Fruit fly (Drosophila melanogaster) whole organism, prepupa: ENCODE data around the gene CG17839.

Source experiments
- Blimp-1 ChIP-seq: fragments of 200-800 bp; sonication (Bioruptor generic); optimal IDR thresholded peaks from 3 replicates; lab custom pipeline; 2017; ENCODE audit warnings: missing biosample characterization, missing genetic modification characterization, mild to moderate bottlenecking, moderate library complexity, missing genetic modification reagents
- CG10631 ChIP-seq: fragments of 200-800 bp; sonication (Bioruptor generic); optimal IDR thresholded peaks from 2 replicates; lab custom pipeline; 2016; ENCODE audit warnings: missing biosample characterization, missing genetic modification characterization
- CG10669 ChIP-seq: fragments of 200-800 bp; sonication (Bioruptor generic); optimal IDR thresholded peaks from 3 replicates; lab custom pipeline; 2018; ENCODE audit warnings: missing biosample characterization, mild to moderate bottlenecking, missing genetic modification characterization, moderate library complexity
- CG11762 ChIP-seq: fragments of 200-800 bp; sonication (Bioruptor generic); optimal IDR thresholded peaks from 3 replicates; lab custom pipeline; 2016; ENCODE audit warnings: missing biosample characterization, missing genetic modification characterization; ENCODE audit not compliant: insufficient read depth
- CG11902 ChIP-seq: fragments of 200-800 bp; sonication (Bioruptor generic); optimal IDR thresholded peaks from 3 replicates; lab custom pipeline; 2016; ENCODE audit warnings: missing biosample characterization, missing genetic modification characterization
- CG15336 ChIP-seq: fragments of 200-800 bp; sonication (Bioruptor generic); IDR thresholded peaks from 2 replicates; pipeline ENCODE4 v1.3.6; 2022; ENCODE audit warnings: missing biosample characterization, missing genetic modification characterization
- CG1621 ChIP-seq: fragments of 200-800 bp; sonication (Bioruptor generic); optimal IDR thresholded peaks from 3 replicates; lab custom pipeline; 2018; ENCODE audit warnings: missing biosample characterization, mild to moderate bottlenecking, missing genetic modification characterization
- CG16779 ChIP-seq: fragments of 200-800 bp; sonication (Bioruptor generic); optimal IDR thresholded peaks from 3 replicates; lab custom pipeline; 2017; ENCODE audit warnings: missing biosample characterization, mild to moderate bottlenecking, missing genetic modification characterization
- CG32006 ChIP-seq: fragments of 200-800 bp; sonication (Bioruptor generic); optimal IDR thresholded peaks from 3 replicates; lab custom pipeline; 2017; ENCODE audit warnings: missing biosample characterization, mild to moderate bottlenecking, missing genetic modification characterization
- CG34406 ChIP-seq: fragments of 200-800 bp; sonication (Bioruptor generic); optimal IDR thresholded peaks from 3 replicates; lab custom pipeline; 2016; ENCODE audit warnings: missing biosample characterization, missing genetic modification characterization
- CG3919 ChIP-seq: fragments of 200-800 bp; sonication (Bioruptor generic); optimal IDR thresholded peaks from 3 replicates; lab custom pipeline; 2016; ENCODE audit warnings: missing biosample characterization, missing genetic modification characterization
- CG6163 ChIP-seq: fragments of 200-800 bp; sonication (Bioruptor generic); IDR thresholded peaks from 3 replicates; pipeline ENCODE4 v1.3.6; 2022; ENCODE audit warnings: missing biosample characterization, missing genetic modification characterization
- CG6276 ChIP-seq: fragments of 200-800 bp; sonication (Bioruptor generic); optimal IDR thresholded peaks from 2 replicates; lab custom pipeline; 2017; ENCODE audit warnings: missing biosample characterization, mild to moderate bottlenecking, missing genetic modification characterization
- CG6808 ChIP-seq: fragments of 200-800 bp; sonication (Bioruptor generic); optimal IDR thresholded peaks from 3 replicates; lab custom pipeline; 2017; ENCODE audit warnings: missing biosample characterization, missing genetic modification characterization, mild to moderate bottlenecking, moderate library complexity, missing genetic modification reagents
- CG6854 ChIP-seq: fragments of 200-800 bp; sonication (Bioruptor generic); optimal IDR thresholded peaks from 2 replicates; lab custom pipeline; 2017; ENCODE audit warnings: missing biosample characterization, mild to moderate bottlenecking, missing genetic modification characterization
- CG8119 ChIP-seq: fragments of 200-800 bp; sonication (Bioruptor generic); IDR thresholded peaks from 3 replicates; pipeline ENCODE4 v1.3.6; 2022; ENCODE audit warnings: missing biosample characterization, missing genetic modification characterization
- CG8632 ChIP-seq: fragments of 200-800 bp; sonication (Bioruptor generic); optimal IDR thresholded peaks from 3 replicates; lab custom pipeline; 2016; ENCODE audit warnings: missing biosample characterization, missing genetic modification characterization
- CG9139 ChIP-seq: fragments of 200-800 bp; sonication (Bioruptor generic); optimal IDR thresholded peaks from 3 replicates; lab custom pipeline; 2017; ENCODE audit warnings: missing biosample characterization, mild to moderate bottlenecking, missing genetic modification characterization
- Eip78C ChIP-seq: fragments of 200-800 bp; sonication (Bioruptor generic); peaks from one replicate; lab custom pipeline; 2016; ENCODE audit warnings: missing biosample characterization, missing genetic modification characterization
- Eip93F ChIP-seq: fragments of 200-800 bp; sonication (Bioruptor generic); optimal IDR thresholded peaks from 2 replicates; lab custom pipeline; 2016; ENCODE audit warnings: missing biosample characterization, mild to moderate bottlenecking, missing genetic modification characterization
- Ets96B ChIP-seq: fragments of 200-800 bp; optimal IDR thresholded peaks from 2 replicates; lab custom pipeline; 2019; ENCODE audit warnings: missing biosample characterization, mild to moderate bottlenecking, missing genetic modification characterization, moderate library complexity
- Gug ChIP-seq: fragments of 200-800 bp; sonication (Bioruptor generic); IDR thresholded peaks from 2 replicates; pipeline ENCODE4 v1.3.6; 2022; ENCODE audit warnings: missing biosample characterization, missing genetic modification characterization
- Hr39 ChIP-seq: fragments of 200-800 bp; sonication (Bioruptor generic); optimal IDR thresholded peaks from 2 replicates; lab custom pipeline; 2016; ENCODE audit warnings: missing biosample characterization, missing genetic modification characterization
- Hr4 ChIP-seq: fragments of 200-800 bp; sonication (Bioruptor generic); optimal IDR thresholded peaks from 3 replicates; lab custom pipeline; 2016; ENCODE audit warnings: missing biosample characterization, missing genetic modification characterization
- Lpt ChIP-seq: fragments of 200-800 bp; sonication (Bioruptor generic); optimal IDR thresholded peaks from 3 replicates; lab custom pipeline; 2016; ENCODE audit warnings: missing biosample characterization, missing genetic modification characterization
- Met ChIP-seq: fragments of 200-800 bp; sonication (Bioruptor generic); optimal IDR thresholded peaks from 3 replicates; lab custom pipeline; 2016; ENCODE audit warnings: missing biosample characterization, missing genetic modification characterization
- Sox102F ChIP-seq: fragments of 200-800 bp; sonication (Bioruptor generic); optimal IDR thresholded peaks from 2 replicates; lab custom pipeline; 2016; ENCODE audit warnings: missing biosample characterization, mild to moderate bottlenecking, missing genetic modification characterization
- Sox15 ChIP-seq: fragments of 200-800 bp; sonication (Bioruptor generic); optimal IDR thresholded peaks from 3 replicates; lab custom pipeline; 2016; ENCODE audit warnings: missing biosample characterization, missing genetic modification characterization
- achi ChIP-seq: fragments of 200-800 bp; sonication (Bioruptor generic); optimal IDR thresholded peaks from 3 replicates; lab custom pipeline; 2016; ENCODE audit warnings: missing biosample characterization, missing genetic modification characterization
- acj6 ChIP-seq: fragments of 200-800 bp; sonication (Bioruptor generic); optimal IDR thresholded peaks from 3 replicates; lab custom pipeline; 2016; ENCODE audit warnings: missing biosample characterization, missing genetic modification characterization
- cyc ChIP-seq: fragments of 200-800 bp; sonication (Bioruptor generic); optimal IDR thresholded peaks from 3 replicates; lab custom pipeline; 2016; ENCODE audit warnings: missing biosample characterization, missing genetic modification characterization
- dsx ChIP-seq: fragments of 200-800 bp; optimal IDR thresholded peaks from 3 replicates; lab custom pipeline; 2019; ENCODE audit warnings: missing biosample characterization, mild to moderate bottlenecking, missing genetic modification characterization, moderate library complexity; ENCODE audit not compliant: poor library complexity, severe bottlenecking
- esn ChIP-seq: fragments of 200-800 bp; sonication (Bioruptor generic); optimal IDR thresholded peaks from 2 replicates; lab custom pipeline; 2016; ENCODE audit warnings: missing biosample characterization, mild to moderate bottlenecking, missing genetic modification characterization, moderate library complexity
- fd59A ChIP-seq: fragments of 200-800 bp; sonication (Bioruptor generic); optimal IDR thresholded peaks from 2 replicates; lab custom pipeline; 2017; ENCODE audit warnings: missing biosample characterization, mild to moderate bottlenecking, missing genetic modification characterization, missing genetic modification reagents
- fd85E ChIP-seq: fragments of 200-800 bp; sonication (Bioruptor generic); optimal IDR thresholded peaks from 3 replicates; lab custom pipeline; 2016; ENCODE audit warnings: missing biosample characterization, missing genetic modification characterization
- fkh ChIP-seq: fragments of 200-800 bp; sonication (Bioruptor generic); optimal IDR thresholded peaks from 3 replicates; lab custom pipeline; 2017; ENCODE audit warnings: missing biosample characterization, mild to moderate bottlenecking, missing genetic modification characterization, moderate library complexity
- net ChIP-seq: fragments of 200-800 bp; sonication (Bioruptor generic); optimal IDR thresholded peaks from 3 replicates; lab custom pipeline; 2016; ENCODE audit warnings: missing biosample characterization, missing genetic modification characterization
- pdm3 ChIP-seq: fragments of 200-800 bp; sonication (Bioruptor generic); optimal IDR thresholded peaks from 3 replicates; lab custom pipeline; 2016; ENCODE audit warnings: missing biosample characterization, missing genetic modification characterization
- salr ChIP-seq, 2 experiments: fragments of 200-800 bp; sonication (Bioruptor generic); optimal IDR thresholded peaks; 3 replicates each; lab custom pipeline; 2016 to 2018; ENCODE audit warnings: missing biosample characterization in 2 of 2, missing genetic modification characterization in 2 of 2, mild to moderate bottlenecking in 1 of 2
- ss ChIP-seq, 2 experiments: fragments of 200-800 bp; sonication (Bioruptor generic); optimal IDR thresholded peaks; 2 replicates in 1 of 2; 3 replicates in 1 of 2; lab custom pipeline; 2017 to 2018; ENCODE audit warnings: mild to moderate bottlenecking in 2 of 2, missing biosample characterization in 2 of 2, missing genetic modification characterization in 2 of 2, moderate library complexity in 1 of 2
- svp ChIP-seq: fragments of 200-800 bp; sonication (Bioruptor generic); peaks from one replicate; lab custom pipeline; 2016; ENCODE audit warnings: missing biosample characterization, missing genetic modification characterization
- topi ChIP-seq: fragments of 200-800 bp; sonication (Bioruptor generic); optimal IDR thresholded peaks from 3 replicates; lab custom pipeline; 2016; ENCODE audit warnings: missing biosample characterization, missing genetic modification characterization
- vri ChIP-seq: fragments of 200-800 bp; sonication (Bioruptor generic); optimal IDR thresholded peaks from 3 replicates; lab custom pipeline; 2016; ENCODE audit warnings: missing biosample characterization, mild to moderate bottlenecking, missing genetic modification characterization

CG17839 gene

DNA sequence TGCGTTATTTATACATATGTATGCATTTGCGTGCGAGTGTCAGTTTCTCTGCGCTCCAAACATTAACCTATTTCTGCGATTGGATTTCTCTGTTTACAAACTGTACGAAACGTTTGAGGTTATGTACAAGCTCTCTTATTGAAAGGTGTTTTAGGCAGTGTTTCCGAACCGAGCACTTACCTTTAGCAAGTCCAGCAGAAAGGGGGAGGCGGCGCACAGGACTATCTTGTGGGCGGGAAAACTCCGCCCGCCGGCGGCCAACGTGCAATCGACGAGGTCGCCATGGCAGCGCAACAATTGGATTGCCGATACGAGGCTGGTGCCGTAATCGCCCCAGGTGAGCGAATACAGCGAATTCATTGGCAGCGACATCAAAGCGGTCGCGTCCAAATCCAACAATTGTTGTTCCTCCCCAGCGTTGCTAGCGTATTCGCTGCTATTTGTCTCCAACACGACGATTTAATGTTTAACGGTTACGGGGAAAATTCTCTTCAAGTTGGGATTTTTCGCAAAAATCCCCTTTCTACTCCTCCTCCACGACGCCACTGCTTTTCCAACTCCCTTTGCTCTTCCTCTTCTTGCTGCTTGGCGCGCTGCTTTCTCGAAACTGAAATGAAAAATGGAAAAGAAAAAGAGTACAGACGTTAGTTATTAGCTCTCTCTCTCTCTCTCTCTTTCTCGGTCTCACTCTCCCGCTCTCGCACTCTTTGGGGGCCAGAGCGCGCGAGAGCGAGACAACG is 48.0 kb upstream of the CG17839 start (continued):
- TF ChIP-seq Hr4 (GFP tag; lab: Kevin White, UChicago) (peak; percentile 96), Eip78C (peak; percentile 97), CG8119 (GFP tag; lab: Robert Waterston, UW) (peak; percentile 95), acj6 (peak; percentile 89), CG11902 (GFP tag; lab: Kevin White, UChicago) (peak; percentile 89), CG1621 (peak; percentile 80), CG9139 (peak; percentile 58), Sox102F (GFP tag; lab: Kevin White, UChicago) (peak; percentile 85), CG10669 (GFP tag; lab: Kevin White, UChicago) (peak; percentile 83), Eip93F (GFP tag; lab: Kevin White, UChicago) (peak; percentile 2), svp (GFP tag; lab: Kevin White, UChicago) (peak; percentile 95), fkh (GFP tag; lab: Kevin White, UChicago) (peak; percentile 81), salr (GFP tag; optimal IDR thresholded peaks at IDR 0.05; lab: Kevin White, UChicago) (peak; percentile 79 to 90), CG8632 (peak; percentile 83), CG6276 (GFP tag; lab: Kevin White, UChicago) (peak; percentile 88), CG11762 (GFP tag; lab: Kevin White, UChicago) (peak; percentile 91), net (peak; percentile 92), esn (GFP tag; lab: Kevin White, UChicago) (peak; percentile 89)

DNA sequence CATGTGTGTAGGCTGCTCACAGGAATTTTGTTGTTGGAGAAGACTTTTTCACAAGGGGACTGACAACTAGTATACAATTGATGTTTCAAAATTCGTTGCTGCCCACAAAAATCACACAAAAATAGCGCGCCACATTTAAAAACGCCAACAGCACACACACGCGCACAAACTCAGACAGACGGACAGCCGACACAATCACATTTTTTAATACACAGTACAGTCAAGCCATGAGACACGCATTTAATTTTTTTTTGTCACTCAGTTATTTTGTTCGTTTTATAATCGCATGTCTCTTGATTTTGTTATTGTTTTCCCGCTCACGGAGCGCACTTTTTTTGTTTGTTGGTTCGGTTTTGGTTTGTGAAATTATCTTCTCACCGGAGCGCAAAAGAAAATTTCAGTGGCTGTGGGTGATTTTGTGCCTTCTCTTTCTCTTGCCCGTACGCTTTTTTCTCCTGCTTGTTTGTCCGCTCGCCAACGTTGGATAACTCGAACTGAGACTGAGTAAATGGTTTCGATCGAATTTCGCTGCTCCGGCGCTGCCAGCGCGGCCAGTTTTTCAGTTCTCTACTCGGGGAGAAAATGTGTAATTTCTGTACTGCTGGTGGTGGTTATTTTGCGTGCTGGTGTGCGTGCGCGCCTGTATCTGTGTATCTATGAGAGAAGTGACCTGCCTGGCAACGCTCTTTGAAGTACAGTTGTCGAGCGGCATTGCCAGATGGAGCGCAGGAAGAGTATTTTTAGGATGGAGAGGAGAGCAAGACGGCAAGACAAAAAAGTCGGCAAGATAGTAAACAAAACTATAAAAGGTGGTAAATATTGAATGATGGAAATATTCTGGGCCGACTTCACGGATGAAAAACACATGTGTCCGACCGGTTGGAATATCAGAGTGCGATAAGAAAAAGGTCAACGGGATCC is 47.2 kb upstream of the CG17839 start, which contains the start of gene CG42507:
TSS of gene CG42507 (minus strand) at position 499 of the 921 bp plus-strand sequence.
- TF ChIP-seq fd59A (GFP tag; lab: Kevin White, UChicago) (no peak), CG16779 (tag; lab: Kevin White, UChicago) (peak; percentile 30), salr (GFP tag; optimal IDR thresholded peaks at IDR 0.05; lab: Kevin White, UChicago) (peak in 1 of 2 experiments; percentile 5), CG6808 (GFP tag; lab: Kevin White, UChicago) (no peak), CG32006 (GFP tag; lab: Kevin White, UChicago) (peak; percentile 17), vri (peak; percentile 70), pdm3 (GFP tag; lab: Kevin White, UChicago) (no peak), CG6854 (GFP tag; lab: Kevin White, UChicago) (peak; percentile 71), fkh (GFP tag; lab: Kevin White, UChicago) (peak; percentile 98), fd85E (GFP tag; lab: Kevin White, UChicago) (no peak), CG6276 (GFP tag; lab: Kevin White, UChicago) (peak; percentile 31), CG6163 (peak; percentile 60; the same call in 2 of the 3 replicates), net (peak; percentile 46), Lpt (no peak), svp (GFP tag; lab: Kevin White, UChicago) (peak; percentile 55), Hr39 (GFP tag; lab: Kevin White, UChicago) (no peak), CG10631 (GFP tag; lab: Kevin White, UChicago) (peak; percentile 17), achi (GFP tag; lab: Kevin White, UChicago) (no peak), Sox15 (GFP tag; lab: Kevin White, UChicago) (no peak), CG8119 (GFP tag; lab: Robert Waterston, UW) (peak; percentile 38; the same call in 2 of the 3 replicates), Blimp-1 (GFP tag; lab: Kevin White, UChicago) (no peak), CG9139 (peak; percentile 61), CG8632 (peak; percentile 5), CG34406 (GFP tag; lab: Kevin White, UChicago) (no peak), ss (GFP tag; optimal IDR thresholded peaks at IDR 0.05; lab: Kevin White, UChicago) (peak; percentile 23 to 50), Gug (GFP tag; lab: Robert Waterston, UW) (no peak), CG15336 (GFP tag; lab: Robert Waterston, UW) (peak; percentile 20; the same call in 1 of the 2 replicates), dsx (peak; percentile 66), Met (GFP tag; lab: Kevin White, UChicago) (no peak), Hr4 (GFP tag; lab: Kevin White, UChicago) (no peak), cyc (no peak), CG3919 (GFP tag; lab: Kevin White, UChicago) (no peak), CG1621 (peak; percentile 39), Eip93F (GFP tag; lab: Kevin White, UChicago) (no peak), topi (GFP tag; lab: Kevin White, UChicago) (no peak), Ets96B (tag; lab: Kevin White, UChicago) (no peak), Sox102F (GFP tag; lab: Kevin White, UChicago) (peak; percentile 16)
